Worm (Caenorhabditis elegans) whole organism, late embryonic: ENCODE measurements around the gene srd-7.
A peak's percentile ranks its signal among the peaks of the same experiment; 100 is the strongest.

ENCODE experiments used
- C08G9.2 ChIP-seq: sonication (generic microtip); optimal IDR thresholded peaks from 2 replicates; lab custom pipeline; 2016; ENCODE audit warnings: mild to moderate bottlenecking, missing genetic modification characterization, moderate library complexity, missing compliant biosample characterization
- C38D4.7 ChIP-seq: fragments of 200-800 bp; sonication (Bioruptor generic); optimal IDR thresholded peaks from 2 replicates; lab custom pipeline; 2018; ENCODE audit warnings: mild to moderate bottlenecking, missing genetic modification characterization, moderate library complexity, missing compliant biosample characterization
- K02D7.2 ChIP-seq: sonication (generic microtip); optimal IDR thresholded peaks from 2 replicates; lab custom pipeline; 2017; ENCODE audit warnings: mild to moderate bottlenecking, missing genetic modification characterization, missing compliant biosample characterization
- T23F11.4 ChIP-seq: fragments of 200-800 bp; sonication (Bioruptor generic); optimal IDR thresholded peaks from 2 replicates; lab custom pipeline; 2018; ENCODE audit warnings: mild to moderate bottlenecking, missing genetic modification characterization, missing compliant biosample characterization
- Y22D7AL.16 ChIP-seq: sonication (generic microtip); optimal IDR thresholded peaks from 2 replicates; lab custom pipeline; 2016; ENCODE audit warnings: missing genetic modification characterization, missing compliant biosample characterization
- ahr-1 ChIP-seq: sonication (generic microtip); optimal IDR thresholded peaks from 2 replicates; lab custom pipeline; 2016; ENCODE audit warnings: missing genetic modification characterization, missing compliant biosample characterization
- ceh-19 ChIP-seq: fragments of 200-800 bp; sonication (Bioruptor generic); optimal IDR thresholded peaks from 2 replicates; lab custom pipeline; 2018; ENCODE audit warnings: mild to moderate bottlenecking, missing genetic modification characterization, missing compliant biosample characterization
- ceh-2 ChIP-seq: sonication (generic microtip); optimal IDR thresholded peaks from 2 replicates; lab custom pipeline; 2016; ENCODE audit warnings: missing genotype, missing genetic modification characterization, missing compliant biosample characterization
- ceh-22 ChIP-seq: sonication (generic microtip); optimal IDR thresholded peaks from 2 replicates; lab custom pipeline; 2017; ENCODE audit warnings: missing biosample characterization, missing genetic modification characterization
- ceh-24 ChIP-seq: sonication (generic microtip); optimal IDR thresholded peaks from 2 replicates; lab custom pipeline; 2016; ENCODE audit warnings: mild to moderate bottlenecking, missing genetic modification characterization, missing compliant biosample characterization
- ceh-30 ChIP-seq: fragments of 150-350 bp; optimal IDR thresholded peaks from 2 replicates; lab custom pipeline; 2014; ENCODE audit warnings: missing biosample characterization, missing genetic modification characterization
- ceh-31 ChIP-seq: sonication (generic microtip); optimal IDR thresholded peaks from 2 replicates; lab custom pipeline; 2016; ENCODE audit warnings: missing genetic modification characterization, missing compliant biosample characterization
- ceh-34 ChIP-seq: sonication (generic microtip); optimal IDR thresholded peaks from 2 replicates; lab custom pipeline; 2016; ENCODE audit warnings: mild to moderate bottlenecking, missing genetic modification characterization, missing compliant biosample characterization
- ceh-9 ChIP-seq: sonication (generic microtip); optimal IDR thresholded peaks from 2 replicates; lab custom pipeline; 2016; ENCODE audit warnings: mild to moderate bottlenecking, missing genetic modification characterization, inconsistent platforms, missing compliant biosample characterization
- elt-2 ChIP-seq: sonication (generic microtip); optimal IDR thresholded peaks from 2 replicates; lab custom pipeline; 2016; ENCODE audit warnings: missing genetic modification reagents, missing genetic modification characterization, missing compliant biosample characterization
- elt-4 ChIP-seq: sonication (generic microtip); optimal IDR thresholded peaks from 2 replicates; lab custom pipeline; 2016; ENCODE audit warnings: missing genetic modification characterization, missing compliant biosample characterization
- fkh-10 ChIP-seq: fragments of 150-350 bp; optimal IDR thresholded peaks from 2 replicates; lab custom pipeline; 2014; ENCODE audit warnings: missing biosample characterization, missing genetic modification reagents, missing genetic modification characterization
- gmeb-2 ChIP-seq: sonication (generic microtip); optimal IDR thresholded peaks from 2 replicates; lab custom pipeline; 2016; ENCODE audit warnings: missing genetic modification characterization, inconsistent platforms, missing compliant biosample characterization
- hlh-15 ChIP-seq: sonication (generic microtip); optimal IDR thresholded peaks from 2 replicates; lab custom pipeline; 2016; ENCODE audit warnings: missing genetic modification characterization, missing compliant biosample characterization
- hlh-30 ChIP-seq: sonication (generic microtip); optimal IDR thresholded peaks from 2 replicates; lab custom pipeline; 2017; ENCODE audit warnings: antibody characterized with exemption, missing genetic modification characterization, missing compliant biosample characterization; ENCODE audit not compliant: insufficient read depth
- lin-11 ChIP-seq: fragments of 200-800 bp; sonication (Bioruptor generic); optimal IDR thresholded peaks from 2 replicates; lab custom pipeline; 2018; ENCODE audit warnings: mild to moderate bottlenecking, missing genetic modification characterization, missing compliant biosample characterization
- madf-2 ChIP-seq: sonication (generic microtip); optimal IDR thresholded peaks from 2 replicates; lab custom pipeline; 2017; ENCODE audit warnings: missing genetic modification characterization, missing compliant biosample characterization
- npax-4 ChIP-seq: sonication (generic microtip); optimal IDR thresholded peaks from 2 replicates; lab custom pipeline; 2016; ENCODE audit warnings: missing genetic modification characterization, missing compliant biosample characterization
- odd-2 ChIP-seq: sonication (generic microtip); optimal IDR thresholded peaks from 2 replicates; lab custom pipeline; 2017; ENCODE audit warnings: antibody characterized with exemption, mild to moderate bottlenecking, missing genetic modification characterization, missing compliant biosample characterization
- pag-3 ChIP-seq: sonication (generic microtip); optimal IDR thresholded peaks from 2 replicates; lab custom pipeline; 2016; ENCODE audit warnings: missing compliant biosample characterization, missing genetic modification characterization, borderline replicate concordance
- pat-9 ChIP-seq: fragments of 200-800 bp; sonication (Bioruptor generic); optimal IDR thresholded peaks from 2 replicates; lab custom pipeline; 2018; ENCODE audit warnings: mild to moderate bottlenecking, missing genetic modification characterization, moderate library complexity, missing compliant biosample characterization
- pha-4 ChIP-seq: fragments of 150-350 bp; optimal IDR thresholded peaks from 2 replicates; lab custom pipeline; 2018; ENCODE audit warnings: missing biosample characterization, missing genetic modification reagents, missing genetic modification characterization
- pqm-1 ChIP-seq: sonication (generic microtip); optimal IDR thresholded peaks from 2 replicates; lab custom pipeline; 2016; ENCODE audit warnings: missing genetic modification characterization, missing compliant biosample characterization
- rnt-1 ChIP-seq: sonication (generic microtip); optimal IDR thresholded peaks from 2 replicates; lab custom pipeline; 2016; ENCODE audit warnings: missing genetic modification characterization, missing compliant biosample characterization
- sox-2 ChIP-seq: fragments of 200-800 bp; sonication (Bioruptor generic); IDR thresholded peaks from 2 replicates; pipeline ENCODE4 v1.3.6; 2022; ENCODE audit warnings: missing genetic modification reagents, missing genetic modification characterization, missing compliant biosample characterization
- sox-4 ChIP-seq: sonication (generic microtip); optimal IDR thresholded peaks from 2 replicates; lab custom pipeline; 2017; ENCODE audit warnings: mild to moderate bottlenecking, missing genetic modification characterization, inconsistent platforms, missing compliant biosample characterization
- syd-9 ChIP-seq: sonication (generic microtip); optimal IDR thresholded peaks from 2 replicates; lab custom pipeline; 2016; ENCODE audit warnings: mild to moderate bottlenecking, missing genetic modification characterization, moderate library complexity, missing compliant biosample characterization
- tbx-2 ChIP-seq: sonication (generic microtip); optimal IDR thresholded peaks from 2 replicates; lab custom pipeline; 2016; ENCODE audit warnings: missing genetic modification characterization, missing compliant biosample characterization
- unc-3 ChIP-seq, 2 experiments: fragments of 200-800 bp in 1 of 2; sonication (Bioruptor generic) in 1 of 2; sonication (generic microtip) in 1 of 2; conservative IDR thresholded peaks in 1 of 2; optimal IDR thresholded peaks in 1 of 2; 2 replicates each; pipeline versions ENCODE4 v1.3.6 to Lab custom; 2016 to 2022; ENCODE audit warnings: missing compliant biosample characterization in 2 of 2, missing genetic modification characterization in 2 of 2, missing genetic modification reagents in 1 of 2
- unc-55 ChIP-seq: sonication (generic microtip); optimal IDR thresholded peaks from 2 replicates; lab custom pipeline; 2017; ENCODE audit warnings: missing biosample characterization, missing genetic modification reagents, missing genetic modification characterization

Gene srd-7

DNA sequence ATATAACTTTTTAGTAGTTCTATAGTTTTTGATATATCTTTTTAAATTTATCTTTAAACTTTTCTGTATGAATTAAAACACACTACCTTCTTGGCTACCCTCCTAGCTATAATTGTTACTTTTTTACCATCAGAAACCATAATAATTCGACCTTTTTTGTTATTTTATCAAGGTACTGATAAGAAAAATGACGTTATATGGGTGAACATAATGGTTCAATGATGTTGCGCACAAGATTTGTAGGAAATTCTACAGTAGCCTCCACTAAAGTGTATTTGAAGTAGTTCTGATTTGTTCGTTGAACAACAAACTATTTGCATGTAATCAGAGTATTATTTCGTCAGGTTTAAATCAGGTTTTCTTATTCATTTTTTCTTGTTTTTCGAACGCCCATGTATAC lies 12.0 kb upstream of the srd-7 start:
- no peak for TF ChIP-seq unc-3 (GFP tag; conservative IDR thresholded peaks at IDR 0.05; lab: Robert Waterston, UW)
- no peak for TF ChIP-seq unc-3 (tag; optimal IDR thresholded peaks at IDR 0.05; lab: Kevin White, UChicago)
- peak; percentile 36 for TF ChIP-seq elt-2 (tag; lab: Kevin White, UChicago)
- TF ChIP-seq, all 69 proteins: peak for 1

DNA sequence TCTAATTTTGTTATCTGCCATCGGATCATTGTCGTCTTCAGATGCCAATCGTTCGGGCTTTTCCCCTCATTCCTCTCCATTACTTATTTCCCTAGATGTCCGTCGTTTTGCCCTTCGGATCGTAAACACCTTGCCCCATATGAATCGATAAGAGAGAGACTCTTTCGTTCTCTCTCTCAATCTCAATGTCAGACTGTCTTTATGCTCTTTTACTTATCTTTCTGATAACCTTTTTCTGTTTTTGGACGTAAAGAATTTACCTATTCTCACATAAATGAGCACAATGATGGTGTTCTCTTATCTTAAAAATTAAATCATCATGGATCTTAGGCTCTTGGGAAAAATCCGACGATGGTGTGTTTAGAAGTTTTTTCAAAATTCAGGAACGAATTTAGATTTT lies 10.1 kb upstream of the srd-7 start:
- peak; percentile 53 for TF ChIP-seq elt-2 (tag; lab: Kevin White, UChicago)
- TF ChIP-seq madf-2 (tag; lab: Kevin White, UChicago) = no peak
- no peak for TF ChIP-seq unc-3 (GFP tag; conservative IDR thresholded peaks at IDR 0.05; lab: Robert Waterston, UW)
- TF ChIP-seq unc-3 (tag; optimal IDR thresholded peaks at IDR 0.05; lab: Kevin White, UChicago) = no peak
- TF ChIP-seq sox-2 (GFP tag; lab: Robert Waterston, UW) = no peak
- TF ChIP-seq C08G9.2 (tag; lab: Kevin White, UChicago) = no peak
- no peak for TF ChIP-seq ceh-22 (tag; lab: Kevin White, UChicago)

DNA sequence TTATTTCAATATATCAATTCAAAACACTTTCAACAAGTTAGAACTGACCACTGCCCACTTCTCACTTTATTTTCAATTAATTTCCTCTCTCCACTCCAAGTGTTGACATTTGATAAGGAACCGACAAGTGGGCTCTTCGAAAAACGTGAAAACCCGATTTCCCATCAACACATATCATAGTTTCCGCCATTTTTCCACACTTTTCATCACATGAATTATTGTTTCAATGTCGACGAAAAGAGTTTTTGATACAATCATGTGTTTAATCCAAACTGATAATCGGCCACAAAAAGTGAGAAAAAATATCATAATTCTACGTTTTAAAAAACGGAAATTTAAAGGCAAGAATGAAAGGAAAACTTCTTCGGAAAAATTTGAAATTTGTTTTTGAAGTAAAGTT lies 9.0 kb upstream of the srd-7 start:
- TF ChIP-seq unc-55 (GFP tag; lab: Kevin White, UChicago) (no peak), ahr-1 (tag; lab: Kevin White, UChicago) (no peak), pat-9 (tag; lab: Kevin White, UChicago) (no peak), elt-4 (tag; lab: Kevin White, UChicago) (no peak), T23F11.4 (GFP tag; lab: Kevin White, UChicago) (no peak), ceh-30 (tag; lab: Kevin White, UChicago) (no peak), ceh-2 (tag; lab: Kevin White, UChicago) (no peak), Y22D7AL.16 (tag; lab: Kevin White, UChicago) (no peak), hlh-15 (tag; lab: Kevin White, UChicago) (no peak), hlh-30 (no peak), ceh-22 (tag; lab: Kevin White, UChicago) (no peak), pag-3 (tag; lab: Kevin White, UChicago) (no peak), syd-9 (no peak), ceh-24 (tag; lab: Kevin White, UChicago) (no peak)

DNA sequence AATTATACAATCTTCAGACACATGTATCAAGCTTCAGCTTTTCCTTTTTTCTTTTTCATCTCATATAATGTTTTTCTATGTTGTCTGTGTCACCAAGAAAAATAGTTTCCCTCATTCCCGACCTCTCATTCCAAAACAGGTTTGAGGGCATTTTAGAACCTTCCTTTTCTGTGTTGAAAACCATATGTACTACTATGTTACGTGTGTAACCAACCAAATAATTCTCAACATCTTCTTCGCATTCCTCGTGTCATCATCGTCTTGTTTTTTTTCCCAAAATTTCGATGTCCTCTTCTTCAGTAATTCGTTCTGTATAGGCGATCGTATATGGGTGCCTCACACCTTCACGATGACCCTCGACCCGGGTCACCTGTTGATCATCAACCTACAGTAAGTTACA lies 3.7 kb upstream of the srd-7 start, which contains the start of gene pept-2:
Gene pept-2 (plus strand): TSS at position 301 of the 400 bp plus-strand sequence.
- TF ChIP-seq rnt-1 (no peak), pag-3 (tag; lab: Kevin White, UChicago) (no peak), pha-4 (no peak), pqm-1 (tag; lab: Kevin White, UChicago) (no peak), syd-9 (no peak), npax-4 (no peak), hlh-30 (no peak), unc-3 (GFP tag; conservative IDR thresholded peaks at IDR 0.05; lab: Robert Waterston, UW) (no peak), unc-3 (tag; optimal IDR thresholded peaks at IDR 0.05; lab: Kevin White, UChicago) (no peak), ahr-1 (tag; lab: Kevin White, UChicago) (no peak), ceh-19 (GFP tag; lab: Kevin White, UChicago) (no peak), sox-4 (tag; lab: Kevin White, UChicago) (no peak), madf-2 (tag; lab: Kevin White, UChicago) (no peak), C38D4.7 (GFP tag; lab: Kevin White, UChicago) (no peak), elt-4 (tag; lab: Kevin White, UChicago) (no peak), ceh-34 (tag; lab: Kevin White, UChicago) (no peak), tbx-2 (tag; lab: Kevin White, UChicago) (no peak)
- TF ChIP-seq, all 69 proteins: peak for 0

DNA sequence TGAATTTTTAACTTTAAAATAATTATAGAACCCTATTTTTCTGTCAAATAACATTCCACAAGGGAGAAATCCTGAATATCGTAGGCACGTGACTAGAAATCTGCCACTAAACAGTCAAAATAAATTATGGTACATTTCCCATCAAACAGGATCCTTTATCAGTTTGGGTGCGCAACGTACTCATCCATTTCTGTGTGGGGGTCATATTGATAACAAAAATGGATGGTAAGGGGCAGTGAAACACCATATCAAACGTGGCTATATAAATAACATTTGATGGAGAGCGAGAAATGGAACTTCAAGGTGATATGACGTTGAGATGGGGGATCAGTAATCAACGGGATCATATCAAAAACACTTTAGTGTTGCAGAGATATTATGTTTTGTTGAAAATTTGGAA lies 2.5 kb downstream of the srd-7 start:
- TF ChIP-seq ceh-9 (tag; lab: Kevin White, UChicago) (no peak), elt-2 (tag; lab: Kevin White, UChicago) (peak; percentile 84)

DNA sequence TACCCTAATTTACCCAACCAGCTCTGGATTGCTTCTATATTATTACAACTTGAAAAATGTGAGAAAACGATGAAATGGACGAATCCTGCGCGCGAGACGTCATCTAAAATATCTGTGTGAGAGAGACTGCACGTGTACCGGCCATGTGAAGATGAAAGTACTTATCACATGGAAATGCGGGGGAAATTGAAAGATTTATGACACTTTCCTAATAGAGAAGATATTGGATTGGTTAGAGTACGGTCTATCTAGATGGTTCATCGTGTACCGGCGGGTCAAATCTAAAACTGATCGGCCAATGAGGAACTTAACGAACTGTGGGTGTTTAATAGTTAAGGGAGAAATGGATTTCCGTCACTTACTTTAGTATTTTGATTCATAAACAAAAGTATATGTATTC lies 4.6 kb downstream of the srd-7 start:
- TF ChIP-seq syd-9 (no peak), lin-11 (tag; lab: Kevin White, UChicago) (no peak), ceh-31 (tag; lab: Kevin White, UChicago) (no peak), sox-4 (tag; lab: Kevin White, UChicago) (no peak), K02D7.2 (no peak), gmeb-2 (no peak), odd-2 (tag; lab: Kevin White, UChicago) (no peak), pag-3 (tag; lab: Kevin White, UChicago) (no peak), fkh-10 (GFP tag; lab: Kevin White, UChicago) (no peak)
